Worm (Caenorhabditis elegans): ENCODE results near the gene ugt-46.
A peak's percentile ranks its signal among the peaks of the same experiment; 100 is the strongest.

ugt-46 gene

DNA sequence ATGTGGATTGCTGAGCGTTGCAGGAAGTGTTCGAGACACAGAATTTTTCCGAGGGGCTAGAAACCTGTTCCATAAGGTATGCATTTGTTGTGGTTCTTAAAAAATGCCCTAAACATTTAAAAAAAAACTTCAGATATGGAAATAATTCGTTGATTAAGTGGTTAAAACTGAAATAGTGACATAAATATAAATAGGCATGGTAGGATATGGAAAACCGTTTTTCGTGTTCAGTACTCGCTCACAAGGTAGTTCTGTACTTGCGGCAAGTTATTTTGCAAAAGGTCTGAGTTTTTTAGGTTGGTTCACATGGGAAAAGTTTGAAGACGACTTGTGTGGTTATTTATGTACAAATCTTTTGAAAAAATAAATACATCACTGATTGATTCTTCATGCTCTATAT lies 9.2 kb downstream of the ugt-46 start, which contains the start of gene B0310.3:
Gene B0310.3, minus strand, starts transcription at position 101 of the 400 bp plus-strand sequence.
- TF ChIP-seq mbf-1 (tag; optimal IDR thresholded peaks at IDR 0.05) (no peak), ztf-1 (GFP tag; conservative IDR thresholded peaks at IDR 0.05) (no peak), ZK546.5 (tag; optimal IDR thresholded peaks at IDR 0.05) (no peak), nhr-12 (tag; optimal IDR thresholded peaks at IDR 0.05) (no peak)

DNA sequence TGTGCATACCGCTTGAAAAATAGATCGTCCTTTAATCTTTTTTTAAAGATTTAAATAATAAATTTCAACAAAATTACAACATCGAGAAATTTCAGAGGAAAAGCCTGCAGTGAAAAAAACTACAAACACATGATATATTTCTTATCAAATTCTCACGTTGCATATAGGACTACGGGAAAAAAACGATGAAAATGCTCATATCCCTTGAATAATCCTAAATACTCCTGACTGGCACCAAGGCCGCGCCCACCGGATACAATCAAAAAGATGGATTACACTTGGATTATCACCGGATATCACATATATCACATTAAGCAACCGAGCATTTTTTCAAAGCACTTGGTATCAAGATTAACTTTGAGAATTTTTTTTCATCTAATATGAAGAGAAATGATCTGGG lies 16.1 kb downstream of the ugt-46 start:
- TF ChIP-seq mdl-1 (tag; optimal IDR thresholded peaks at IDR 0.05) (no peak), ZK546.5 (tag; optimal IDR thresholded peaks at IDR 0.05) (no peak), sma-9 (GFP tag; optimal IDR thresholded peaks at IDR 0.05) (no peak), sma-9 (tag; optimal IDR thresholded peaks at IDR 0.05) (no peak), snpc-4 (tag; optimal IDR thresholded peaks at IDR 0.05) (no peak), Y55F3AM.14 (GFP tag; optimal IDR thresholded peaks at IDR 0.05) (no peak), ceh-16 (tag; optimal IDR thresholded peaks at IDR 0.05) (no peak)

DNA sequence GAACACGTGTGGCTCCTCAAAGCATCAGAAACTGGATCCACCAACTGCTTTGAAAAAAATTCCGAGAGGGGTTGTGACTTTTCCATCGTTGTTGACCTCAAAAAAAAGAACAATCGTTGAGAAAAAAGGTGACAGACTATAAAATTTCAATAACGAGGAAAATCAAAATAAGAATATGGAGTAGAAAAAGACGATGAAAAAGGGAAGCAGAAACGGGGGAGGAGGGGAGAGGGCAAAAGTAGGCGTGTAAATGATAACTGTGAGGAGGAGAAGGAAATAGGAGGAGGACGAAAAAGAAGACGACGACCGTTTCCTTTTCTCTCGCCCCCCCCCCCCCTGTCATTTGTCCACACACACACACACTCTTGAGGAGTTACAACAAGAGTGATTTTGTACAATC lies 23.2 kb downstream of the ugt-46 start, which contains the start of gene B0310.2:
Gene B0310.2, minus strand, starts transcription at position 101 of the 400 bp plus-strand sequence.
- TF ChIP-seq ztf-1 (GFP tag; conservative IDR thresholded peaks at IDR 0.05) (no peak), ztf-11 (tag; optimal IDR thresholded peaks at IDR 0.05) (no peak), unc-55 (GFP tag; optimal IDR thresholded peaks at IDR 0.05) (no peak), ZK546.5 (tag; optimal IDR thresholded peaks at IDR 0.05) (no peak), lin-13 (GFP tag; optimal IDR thresholded peaks at IDR 0.05) (no peak), nhr-77 (tag; optimal IDR thresholded peaks at IDR 0.05) (no peak), mdl-1 (tag; optimal IDR thresholded peaks at IDR 0.05) (no peak), nhr-12 (tag; optimal IDR thresholded peaks at IDR 0.05) (no peak), unc-39 (tag; optimal IDR thresholded peaks at IDR 0.05) (no peak), egl-27 (tag; optimal IDR thresholded peaks at IDR 0.05) (no peak), mbf-1 (tag; optimal IDR thresholded peaks at IDR 0.05) (no peak)

DNA sequence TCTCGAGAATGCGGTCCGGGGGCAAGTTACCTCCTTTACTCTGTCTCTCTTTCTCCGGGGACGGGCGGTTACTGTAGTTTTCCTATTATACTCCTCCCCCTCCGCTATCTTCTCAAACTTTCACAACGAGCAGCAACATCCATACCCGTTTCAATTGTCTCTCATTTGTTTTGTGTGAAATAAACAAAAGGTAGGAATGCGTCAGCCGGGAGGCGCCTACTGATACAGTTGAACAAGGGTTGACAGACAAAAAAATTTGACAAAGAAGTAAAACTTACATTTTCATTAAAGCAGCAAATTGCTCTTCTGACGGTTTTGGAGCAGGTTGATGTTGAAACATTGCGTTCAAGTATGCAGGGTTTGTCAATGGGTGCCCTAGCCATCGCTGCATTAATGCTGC lies 25.1 kb downstream of the ugt-46 start:
- TF ChIP-seq nhr-6 (tag; optimal IDR thresholded peaks at IDR 0.05) (no peak), nhr-77 (tag; optimal IDR thresholded peaks at IDR 0.05) (no peak), lin-11 (tag; optimal IDR thresholded peaks at IDR 0.05) (no peak), ceh-16 (tag; optimal IDR thresholded peaks at IDR 0.05) (no peak), alr-1 (tag; optimal IDR thresholded peaks at IDR 0.05) (no peak), elt-3 (tag; optimal IDR thresholded peaks at IDR 0.05) (no peak), unc-62 (GFP tag; optimal IDR thresholded peaks at IDR 0.05) (no peak), sem-4 (tag; optimal IDR thresholded peaks at IDR 0.05) (no peak)

DNA sequence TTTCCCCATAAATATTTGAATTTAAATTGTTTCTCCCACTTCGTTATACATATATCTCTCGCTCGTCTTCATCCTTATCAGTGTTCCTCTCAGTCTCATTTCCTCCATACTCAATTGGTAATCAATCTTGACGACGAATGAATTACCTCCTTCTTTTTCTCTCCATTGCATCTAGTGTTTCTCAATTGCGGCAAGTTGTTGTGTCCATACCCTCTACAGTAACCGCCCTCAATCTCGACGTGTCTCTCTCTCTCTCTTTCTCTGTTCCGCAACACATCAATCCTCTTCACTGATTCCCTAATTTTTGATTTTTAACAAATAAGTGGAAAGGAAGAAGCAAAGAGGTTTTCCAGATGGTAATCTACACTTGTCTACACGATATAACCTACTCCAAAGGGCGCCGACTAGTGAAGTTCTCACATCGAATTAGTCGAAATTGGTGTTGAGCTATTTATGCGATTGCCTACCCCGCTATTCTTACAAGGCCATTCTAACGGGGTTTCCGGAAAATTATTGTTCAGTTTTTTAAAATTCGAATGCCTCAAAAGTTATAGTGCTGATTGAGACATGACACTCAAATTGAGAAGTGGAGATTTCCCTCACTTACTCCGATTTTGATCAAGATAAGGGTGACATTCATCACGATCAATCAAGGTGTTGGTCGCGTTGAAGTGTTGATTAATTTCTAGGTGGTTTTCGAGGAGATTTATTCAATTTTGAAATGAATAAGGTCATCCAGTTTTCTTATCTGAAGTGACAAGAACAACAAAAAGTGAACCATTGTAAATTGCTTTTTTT lies 25.8 kb downstream of the ugt-46 start:
- TF ChIP-seq nhr-21 (tag; optimal IDR thresholded peaks at IDR 0.05) (peak; percentile 52), nhr-23 (tag; optimal IDR thresholded peaks at IDR 0.05) (no peak), elt-1 (tag; optimal IDR thresholded peaks at IDR 0.05) (no peak), nhr-77 (tag; optimal IDR thresholded peaks at IDR 0.05) (no peak), unc-55 (GFP tag; optimal IDR thresholded peaks at IDR 0.05) (no peak), nhr-129 (tag; optimal IDR thresholded peaks at IDR 0.05) (no peak), sma-9 (GFP tag; optimal IDR thresholded peaks at IDR 0.05) (peak; percentile 34), sma-9 (tag; optimal IDR thresholded peaks at IDR 0.05) (no peak), skn-1 (tag; optimal IDR thresholded peaks at IDR 0.05) (no peak), sem-4 (tag; optimal IDR thresholded peaks at IDR 0.05) (no peak), nhr-11 (tag; optimal IDR thresholded peaks at IDR 0.05) (no peak), zag-1 (tag; optimal IDR thresholded peaks at IDR 0.05) (no peak), nhr-12 (tag; optimal IDR thresholded peaks at IDR 0.05) (no peak), egl-27 (tag; optimal IDR thresholded peaks at IDR 0.05) (no peak), lin-39 (tag; optimal IDR thresholded peaks at IDR 0.05) (no peak), mab-5 (tag; optimal IDR thresholded peaks at IDR 0.05) (no peak), unc-39 (tag; optimal IDR thresholded peaks at IDR 0.05) (no peak), dmd-4 (tag; optimal IDR thresholded peaks at IDR 0.05) (no peak), sma-3 (GFP tag; optimal IDR thresholded peaks at IDR 0.05) (peak; percentile 38), gmeb-1 (tag; optimal IDR thresholded peaks at IDR 0.05) (no peak), mbf-1 (tag; optimal IDR thresholded peaks at IDR 0.05) (no peak), peb-1 (tag; optimal IDR thresholded peaks at IDR 0.05) (no peak), C34F6.9 (tag; optimal IDR thresholded peaks at IDR 0.05) (no peak), lsy-2 (tag; optimal IDR thresholded peaks at IDR 0.05) (peak in 1 of 2 experiments; percentile 55), alr-1 (tag; optimal IDR thresholded peaks at IDR 0.05) (no peak), ceh-16 (tag; optimal IDR thresholded peaks at IDR 0.05) (peak; percentile 79), nhr-25 (tag; optimal IDR thresholded peaks at IDR 0.05) (peak; percentile 19), crh-2 (tag; optimal IDR thresholded peaks at IDR 0.05) (no peak), aly-2 (tag; optimal IDR thresholded peaks at IDR 0.05) (no peak), ztf-11 (tag; optimal IDR thresholded peaks at IDR 0.05) (no peak), Y55F3AM.14 (GFP tag; optimal IDR thresholded peaks at IDR 0.05) (no peak), ztf-1 (GFP tag; conservative IDR thresholded peaks at IDR 0.05) (no peak), unc-62 (GFP tag; optimal IDR thresholded peaks at IDR 0.05) (no peak), F13H6.1 (tag; optimal IDR thresholded peaks at IDR 0.05) (no peak), snpc-4 (tag; optimal IDR thresholded peaks at IDR 0.05) (no peak), lin-13 (GFP tag; optimal IDR thresholded peaks at IDR 0.05) (no peak), mdl-1 (tag; optimal IDR thresholded peaks at IDR 0.05) (no peak)

Data from whole organism, L2 larva.